Fruit fly (Drosophila melanogaster) whole organism, embryonic: ENCODE results near the gene da.

ENCODE experiments used
- Abd-B ChIP-seq: fragments of 200-800 bp; sonication (Bioruptor generic); optimal IDR thresholded peaks from 2 replicates; lab custom pipeline; 2018; ENCODE audit warnings: missing biosample characterization, mild to moderate bottlenecking, missing genetic modification characterization, moderate library complexity
- Ada2b ChIP-seq: fragments of 200-800 bp; sonication (Bioruptor generic); IDR thresholded peaks from 2 replicates; pipeline ENCODE4 v1.3.6; 2022; ENCODE audit warnings: missing biosample characterization, missing genetic modification characterization
- Atf-2 ChIP-seq: fragments of 200-800 bp; sonication (Bioruptor generic); optimal IDR thresholded peaks from 2 replicates; lab custom pipeline; 2016; ENCODE audit warnings: missing biosample characterization, missing genetic modification characterization
- CG10209 ChIP-seq: fragments of 200-800 bp; sonication (Bioruptor generic); optimal IDR thresholded peaks from 3 replicates; lab custom pipeline; 2017; ENCODE audit warnings: missing biosample characterization, mild to moderate bottlenecking, missing genetic modification characterization, missing genetic modification reagents
- CG12219 ChIP-seq: fragments of 200-800 bp; sonication (Bioruptor generic); optimal IDR thresholded peaks from 3 replicates; lab custom pipeline; 2018; ENCODE audit warnings: missing biosample characterization, mild to moderate bottlenecking, missing genetic modification characterization
- CG1233 ChIP-seq: fragments of 200-800 bp; sonication (Bioruptor generic); optimal IDR thresholded peaks from 4 replicates; lab custom pipeline; 2018; ENCODE audit warnings: missing biosample characterization, mild to moderate bottlenecking, missing genetic modification characterization
- CG14050 ChIP-seq: fragments of 200-800 bp; sonication (Bioruptor generic); IDR thresholded peaks from 3 replicates; pipeline ENCODE4 v1.3.6; 2022; ENCODE audit warnings: missing biosample characterization, missing genetic modification characterization
- CG1529 ChIP-seq: fragments of 200-800 bp; sonication (Bioruptor generic); optimal IDR thresholded peaks from 3 replicates; lab custom pipeline; 2018; ENCODE audit warnings: missing biosample characterization, missing genetic modification characterization
- CG15514 ChIP-seq: fragments of 200-800 bp; sonication (Bioruptor generic); optimal IDR thresholded peaks from 3 replicates; lab custom pipeline; 2017; ENCODE audit warnings: missing biosample characterization, missing genetic modification characterization, mild to moderate bottlenecking, moderate library complexity, missing genetic modification reagents
- CG1603 ChIP-seq: fragments of 200-800 bp; sonication (Bioruptor generic); optimal IDR thresholded peaks from 2 replicates; lab custom pipeline; 2019; ENCODE audit warnings: missing biosample characterization, mild to moderate bottlenecking, missing genetic modification characterization, moderate library complexity
- CG1647 ChIP-seq: fragments of 200-800 bp; sonication (Bioruptor generic); optimal IDR thresholded peaks from 3 replicates; lab custom pipeline; 2016; ENCODE audit warnings: missing biosample characterization, missing genetic modification characterization
- CG1792 ChIP-seq: fragments of 200-800 bp; sonication (Bioruptor generic); optimal IDR thresholded peaks from 2 replicates; lab custom pipeline; 2016; ENCODE audit warnings: missing biosample characterization, missing genetic modification characterization
- CG30020 ChIP-seq: fragments of 200-800 bp; optimal IDR thresholded peaks from 2 replicates; lab custom pipeline; 2019; ENCODE audit warnings: missing biosample characterization, mild to moderate bottlenecking, missing genetic modification characterization, moderate library complexity
- CG33557 ChIP-seq: fragments of 200-800 bp; sonication (Bioruptor generic); optimal IDR thresholded peaks from 2 replicates; lab custom pipeline; 2019; ENCODE audit warnings: missing biosample characterization, mild to moderate bottlenecking, missing genetic modification characterization, moderate library complexity
- CG4328 ChIP-seq: fragments of 200-800 bp; sonication (Bioruptor generic); optimal IDR thresholded peaks from 3 replicates; lab custom pipeline; 2017; ENCODE audit warnings: missing biosample characterization, missing genetic modification reagents, missing genetic modification characterization
- CG4360 ChIP-seq: fragments of 200-800 bp; sonication (Bioruptor generic); IDR thresholded peaks from 2 replicates; pipeline ENCODE4 v1.3.6; 2022; ENCODE audit warnings: missing biosample characterization, missing genetic modification characterization
- CG6813 ChIP-seq: fragments of 200-800 bp; sonication (Bioruptor generic); optimal IDR thresholded peaks from 2 replicates; lab custom pipeline; 2017; ENCODE audit warnings: missing biosample characterization, missing genetic modification characterization, mild to moderate bottlenecking, moderate library complexity, missing genetic modification reagents
- CG9727 ChIP-seq: fragments of 200-800 bp; sonication (Bioruptor generic); optimal IDR thresholded peaks from 3 replicates; lab custom pipeline; 2017; ENCODE audit warnings: missing biosample characterization, mild to moderate bottlenecking, missing genetic modification characterization
- CHES-1-like ChIP-seq: fragments of 200-800 bp; sonication (Bioruptor generic); optimal IDR thresholded peaks from 2 replicates; lab custom pipeline; 2016; ENCODE audit warnings: missing biosample characterization, missing genetic modification characterization
- Dip3 ChIP-seq: fragments of 200-800 bp; sonication (Bioruptor generic); optimal IDR thresholded peaks from 3 replicates; lab custom pipeline; 2016; ENCODE audit warnings: missing biosample characterization, missing genetic modification characterization
- Dll ChIP-seq: fragments of 200-800 bp; sonication (Bioruptor generic); IDR thresholded peaks from 4 replicates; pipeline ENCODE4 v1.3.6; 2022; ENCODE audit warnings: missing biosample characterization, missing genetic modification characterization; ENCODE audit not compliant: partially characterized antibody
- ERR ChIP-seq: fragments of 200-800 bp; sonication (Bioruptor generic); optimal IDR thresholded peaks from 2 replicates; lab custom pipeline; 2016; ENCODE audit warnings: missing biosample characterization, missing genetic modification characterization
- HHEX ChIP-seq: fragments of 200-800 bp; sonication (Bioruptor generic); optimal IDR thresholded peaks from 3 replicates; lab custom pipeline; 2017; ENCODE audit warnings: missing biosample characterization, mild to moderate bottlenecking, missing genetic modification characterization, missing genetic modification reagents
- MESR4 ChIP-seq: fragments of 200-800 bp; sonication (Bioruptor generic); optimal IDR thresholded peaks from 2 replicates; lab custom pipeline; 2018; ENCODE audit warnings: missing biosample characterization, mild to moderate bottlenecking, missing genetic modification characterization, moderate library complexity
- MTF-1 ChIP-seq: fragments of 200-800 bp; sonication (Bioruptor generic); optimal IDR thresholded peaks from 2 replicates; lab custom pipeline; 2018; ENCODE audit warnings: missing biosample characterization, mild to moderate bottlenecking, missing genetic modification characterization, borderline replicate concordance
- Meics ChIP-seq: fragments of 200-800 bp; sonication (Bioruptor generic); optimal IDR thresholded peaks from 2 replicates; lab custom pipeline; 2017; ENCODE audit warnings: missing biosample characterization, mild to moderate bottlenecking, missing genetic modification characterization
- Mrtf ChIP-seq: fragments of 200-800 bp; sonication (Bioruptor generic); IDR thresholded peaks from 3 replicates; pipeline ENCODE4 v1.3.6; 2022; ENCODE audit warnings: missing biosample characterization, missing genetic modification characterization
- NC2β ChIP-seq: fragments of 200-800 bp; sonication (Bioruptor generic); optimal IDR thresholded peaks from 2 replicates; lab custom pipeline; 2016; ENCODE audit warnings: missing biosample characterization, missing genetic modification characterization
- Neu2 ChIP-seq: fragments of 200-800 bp; sonication (Bioruptor generic); optimal IDR thresholded peaks from 3 replicates; lab custom pipeline; 2016; ENCODE audit warnings: missing biosample characterization, missing genetic modification characterization, borderline replicate concordance
- Sry-δ ChIP-seq: fragments of 200-800 bp; sonication (Bioruptor generic); optimal IDR thresholded peaks from 2 replicates; lab custom pipeline; 2016; ENCODE audit warnings: missing biosample characterization, missing genetic modification characterization
- Taf1 ChIP-seq: fragments of 200-800 bp; sonication (Bioruptor generic); IDR thresholded peaks from 2 replicates; pipeline ENCODE4 v1.3.6; 2022; ENCODE audit warnings: missing biosample characterization, missing genetic modification characterization
- Tbp ChIP-seq: fragments of >200 bp; optimal IDR thresholded peaks from 2 replicates; lab custom pipeline; 2018; ENCODE audit warnings: missing biosample characterization, missing genetic modification characterization
- cad ChIP-seq: fragments of >200 bp; optimal IDR thresholded peaks from 2 replicates; lab custom pipeline; 2017; ENCODE audit warnings: missing biosample characterization, missing genetic modification characterization
- cas ChIP-seq: fragments of 200-800 bp; sonication (Bioruptor generic); IDR thresholded peaks from 2 replicates; pipeline ENCODE4 v1.3.6; 2022; ENCODE audit warnings: missing biosample characterization, missing genetic modification characterization
- cato ChIP-seq: fragments of 200-800 bp; sonication (Bioruptor generic); optimal IDR thresholded peaks from 2 replicates; lab custom pipeline; 2016; ENCODE audit warnings: missing biosample characterization, missing genetic modification characterization, borderline replicate concordance
- chinmo ChIP-seq: fragments of 200-800 bp; sonication (Bioruptor generic); IDR thresholded peaks from 4 replicates; pipeline ENCODE4 v1.3.6; 2022; ENCODE audit warnings: missing biosample characterization, missing genetic modification characterization; ENCODE audit not compliant: partially characterized antibody
- croc ChIP-seq: fragments of 200-800 bp; sonication (Bioruptor generic); conservative IDR thresholded peaks from 3 replicates; pipeline ENCODE4 v1.3.6; 2022; ENCODE audit warnings: missing biosample characterization, missing genetic modification characterization
- emc ChIP-seq: fragments of 200-800 bp; sonication (Bioruptor generic); optimal IDR thresholded peaks from 2 replicates; lab custom pipeline; 2016; ENCODE audit warnings: missing biosample characterization, missing genetic modification characterization
- esg ChIP-seq: fragments of 200-800 bp; sonication (Bioruptor generic); conservative IDR thresholded peaks from 2 replicates; pipeline ENCODE4 v1.3.6; 2022; ENCODE audit warnings: missing biosample characterization, missing genetic modification characterization
- gcm2 ChIP-seq: fragments of 200-800 bp; sonication (Bioruptor generic); optimal IDR thresholded peaks from 2 replicates; lab custom pipeline; 2016; ENCODE audit warnings: missing biosample characterization, missing genetic modification characterization
- grn ChIP-seq: fragments of 200-800 bp; sonication (Bioruptor generic); optimal IDR thresholded peaks from 3 replicates; lab custom pipeline; 2017; ENCODE audit warnings: missing biosample characterization, missing genetic modification characterization
- gsb-n ChIP-seq: fragments of 200-800 bp; sonication (Bioruptor generic); optimal IDR thresholded peaks from 3 replicates; lab custom pipeline; 2018; ENCODE audit warnings: missing biosample characterization, mild to moderate bottlenecking, missing genetic modification characterization
- ind ChIP-seq: fragments of 200-800 bp; sonication (Bioruptor generic); optimal IDR thresholded peaks from 3 replicates; lab custom pipeline; 2016; ENCODE audit warnings: missing biosample characterization, missing genetic modification characterization
- nom ChIP-seq: fragments of 200-800 bp; sonication (Bioruptor generic); optimal IDR thresholded peaks from 2 replicates; lab custom pipeline; 2017; ENCODE audit warnings: missing biosample characterization, missing genetic modification characterization, mild to moderate bottlenecking, moderate library complexity, missing genetic modification reagents
- phol ChIP-seq: fragments of 200-800 bp; sonication (Bioruptor generic); optimal IDR thresholded peaks from 3 replicates; lab custom pipeline; 2018; ENCODE audit warnings: missing biosample characterization, mild to moderate bottlenecking, missing genetic modification characterization, moderate library complexity
- pum ChIP-seq: fragments of 200-800 bp; sonication (Bioruptor generic); optimal IDR thresholded peaks from 2 replicates; lab custom pipeline; 2016; ENCODE audit warnings: missing biosample characterization, missing genetic modification characterization
- ssp ChIP-seq: fragments of 200-800 bp; sonication (Bioruptor generic); IDR thresholded peaks from 2 replicates; pipeline ENCODE4 v1.3.6; 2022; ENCODE audit warnings: missing biosample characterization, missing genetic modification characterization
- stwl ChIP-seq: fragments of 200-800 bp; sonication (Bioruptor generic); optimal IDR thresholded peaks from 3 replicates; lab custom pipeline; 2018; ENCODE audit warnings: missing biosample characterization, mild to moderate bottlenecking, missing genetic modification characterization, moderate library complexity
- toy ChIP-seq: fragments of 200-800 bp; sonication (Bioruptor generic); IDR thresholded peaks from 2 replicates; pipeline ENCODE4 v1.3.6; 2022; ENCODE audit warnings: missing biosample characterization, missing genetic modification characterization
- zfh2 ChIP-seq: fragments of 200-800 bp; sonication (Bioruptor generic); optimal IDR thresholded peaks from 2 replicates; lab custom pipeline; 2016; ENCODE audit warnings: missing biosample characterization, missing genetic modification characterization

The da gene

DNA sequence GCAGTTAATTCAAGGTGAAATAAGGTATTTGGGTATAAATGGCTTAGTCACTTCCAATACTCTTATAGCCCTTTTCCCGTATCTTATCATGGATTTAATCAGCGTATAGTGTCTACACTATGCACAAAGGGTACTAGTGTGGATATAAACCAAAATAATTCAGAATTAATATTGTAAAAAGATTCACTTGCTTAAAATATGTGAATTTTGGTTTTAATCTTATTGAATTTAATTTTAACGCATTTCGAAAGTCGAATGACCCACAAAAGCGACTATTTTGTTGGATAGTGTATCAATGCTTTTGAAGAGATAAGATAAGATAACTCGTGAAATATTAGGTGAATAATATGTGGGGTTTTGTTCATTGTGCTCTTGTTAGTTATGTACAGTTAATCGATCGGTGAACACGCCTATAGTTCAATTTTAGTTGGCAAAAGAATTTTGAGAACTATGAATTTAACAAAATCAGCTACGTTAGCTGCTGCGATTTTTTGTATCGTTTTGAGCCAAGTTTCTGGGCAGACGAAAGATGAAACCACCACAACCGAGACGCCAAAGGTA is 5.9 kb upstream of the da start, which contains the start of gene CG5096 (continued):
- TF ChIP-seq CG15514 (GFP tag; lab: Kevin White, UChicago) (peak; percentile 85), CHES-1-like (GFP tag; lab: Kevin White, UChicago) (peak; percentile 62), CG1792 (GFP tag; lab: Kevin White, UChicago) (peak; percentile 78), cato (GFP tag; lab: Kevin White, UChicago) (peak; percentile 50), CG10209 (GFP tag; lab: Kevin White, UChicago) (peak; percentile 88), CG14050 (peak; percentile 87), NC2β (GFP tag; lab: Kevin White, UChicago) (peak; percentile 19), emc (GFP tag; lab: Kevin White, UChicago) (peak; percentile 59), HHEX (GFP tag; lab: Kevin White, UChicago) (peak; percentile 90), ind (peak; percentile 85), Atf-2 (GFP tag; lab: Kevin White, UChicago) (peak; percentile 70), Meics (peak; percentile 91), Mrtf (GFP tag; lab: Robert Waterston, UW) (no peak; the same call in 2 of the 3 replicates), zfh2 (GFP tag; lab: Kevin White, UChicago) (peak; percentile 67), Ada2b (GFP tag; lab: Robert Waterston, UW) (peak; percentile 89), Abd-B (GFP tag; lab: Kevin White, UChicago) (no peak), esg (GFP tag; lab: Robert Waterston, UW) (peak; percentile 82), MESR4 (GFP tag; lab: Kevin White, UChicago) (peak; percentile 26), CG1233 (peak; percentile 84), CG6813 (peak; percentile 87), phol (tag; lab: Kevin White, UChicago) (peak; percentile 81), Taf1 (GFP tag; lab: Robert Waterston, UW) (peak; percentile 82), grn (GFP tag; lab: Kevin White, UChicago) (peak; percentile 97), Neu2 (no peak), CG1529 (peak; percentile 74), stwl (tag; lab: Kevin White, UChicago) (no peak), nom (no peak), ERR (GFP tag; lab: Kevin White, UChicago) (peak; percentile 77), CG1647 (GFP tag; lab: Kevin White, UChicago) (peak; percentile 67), pum (GFP tag; lab: Kevin White, UChicago) (peak; percentile 53), CG33557 (GFP tag; lab: Kevin White, UChicago) (no peak), croc (GFP tag; lab: Robert Waterston, UW) (no peak), CG12219 (peak; percentile 89), Dip3 (GFP tag; lab: Kevin White, UChicago) (peak; percentile 87), cad (no peak), CG1603 (tag; lab: Kevin White, UChicago) (peak; percentile 84), CG30020 (tag; lab: Kevin White, UChicago) (peak; percentile 46), gsb-n (peak; percentile 72), ssp (GFP tag; lab: Robert Waterston, UW) (peak; percentile 62), MTF-1 (GFP tag; lab: Kevin White, UChicago) (peak; percentile 60), toy (GFP tag; lab: Robert Waterston, UW) (peak; percentile 74; the same call in 1 of the 2 replicates), gcm2 (GFP tag; lab: Kevin White, UChicago) (peak; percentile 23), chinmo (no peak), Tbp (GFP tag; lab: Kevin White, UChicago) (no peak), cas (GFP tag; lab: Robert Waterston, UW) (peak; percentile 76; the same call in 1 of the 2 replicates), CG4360 (GFP tag; lab: Robert Waterston, UW) (peak; percentile 62), CG4328 (peak; percentile 62), Dll (GFP tag; lab: Robert Waterston, UW) (no peak), Sry-δ (GFP tag; lab: Kevin White, UChicago) (peak; percentile 38), CG9727 (GFP tag; lab: Kevin White, UChicago) (peak; percentile 79)
